Worm (Caenorhabditis elegans) whole organism, young adult: ENCODE results near the gene F11G11.15.

ENCODE experiments used
- B0019.2 ChIP-seq: fragments of 200-800 bp; sonication (Bioruptor generic); conservative IDR thresholded peaks from 2 replicates; pipeline ENCODE4 v1.3.6; 2022; ENCODE audit warnings: missing genetic modification reagents, missing genetic modification characterization, missing compliant biosample characterization
- B0035.1 ChIP-seq: sonication (generic microtip); optimal IDR thresholded peaks from 2 replicates; lab custom pipeline; 2016; ENCODE audit warnings: missing genetic modification characterization, mild to moderate bottlenecking, missing compliant biosample characterization, missing genotype, missing genetic modification reagents
- C06A6.2 ChIP-seq: fragments of 200-800 bp; sonication (Bioruptor generic); conservative IDR thresholded peaks from 2 replicates; pipeline ENCODE4 v1.3.6; 2022; ENCODE audit warnings: missing genetic modification characterization, missing compliant biosample characterization
- C17E4.6 ChIP-seq: fragments of 200-800 bp; sonication (Bioruptor generic); IDR thresholded peaks from 2 replicates; pipeline ENCODE4 v1.3.6; 2022; ENCODE audit warnings: missing genetic modification reagents, missing genetic modification characterization, missing compliant biosample characterization
- D2030.7 ChIP-seq: fragments of 200-800 bp; sonication (Bioruptor generic); IDR thresholded peaks from 2 replicates; pipeline ENCODE4 v1.3.6; 2022; ENCODE audit warnings: missing genetic modification reagents, missing genetic modification characterization, missing compliant biosample characterization
- F22D6.2 ChIP-seq: sonication (generic microtip); optimal IDR thresholded peaks from 2 replicates; lab custom pipeline; 2016; ENCODE audit warnings: mild to moderate bottlenecking, missing genetic modification characterization, missing compliant biosample characterization
- F33H1.4 ChIP-seq: fragments of 200-800 bp; sonication (Bioruptor generic); IDR thresholded peaks from 2 replicates; pipeline ENCODE4 v1.3.6; 2022; ENCODE audit warnings: missing genetic modification reagents, missing genetic modification characterization, missing compliant biosample characterization
- F39B2.1 ChIP-seq: fragments of 200-800 bp; sonication (Bioruptor generic); IDR thresholded peaks from 2 replicates; pipeline ENCODE4 v1.3.6; 2022; ENCODE audit warnings: missing genetic modification reagents, missing genetic modification characterization, missing compliant biosample characterization
- F49E8.2 ChIP-seq: sonication (generic microtip); optimal IDR thresholded peaks from 3 replicates; lab custom pipeline; 2017; ENCODE audit warnings: missing genetic modification characterization, mild to moderate bottlenecking, missing compliant biosample characterization, antibody characterized with exemption, moderate library complexity; ENCODE audit not compliant: insufficient read depth
- K11D2.4 ChIP-seq: fragments of 200-800 bp; sonication (Bioruptor generic); IDR thresholded peaks from 2 replicates; pipeline ENCODE4 v1.3.6; 2022; ENCODE audit warnings: missing genetic modification reagents, missing genetic modification characterization, missing compliant biosample characterization
- K12H6.12 ChIP-seq: fragments of 200-800 bp; sonication (Bioruptor generic); optimal IDR thresholded peaks from 2 replicates; lab custom pipeline; 2018; ENCODE audit warnings: mild to moderate bottlenecking, missing genetic modification characterization, missing compliant biosample characterization
- Y95B8A.8 ChIP-seq: fragments of 200-800 bp; sonication (Bioruptor generic); IDR thresholded peaks from 2 replicates; pipeline ENCODE4 v1.3.6; 2022; ENCODE audit warnings: missing genetic modification reagents, missing genetic modification characterization, missing compliant biosample characterization
- ZK185.1 ChIP-seq: sonication (generic microtip); optimal IDR thresholded peaks from 2 replicates; lab custom pipeline; 2016; ENCODE audit warnings: mild to moderate bottlenecking, missing genetic modification characterization, missing compliant biosample characterization; ENCODE audit not compliant: poor library complexity, severe bottlenecking
- ama-1 ChIP-seq, 3 experiments: fragments of 150-350 bp in 1 of 3; sonication (generic microtip) in 2 of 3; optimal IDR thresholded peaks; 2 replicates each; lab custom pipeline; 2014 to 2018; ENCODE audit warnings: missing biosample characterization in 2 of 3, missing genetic modification characterization in 2 of 3, missing genetic modification reagents in 2 of 3
- attf-5 ChIP-seq: fragments of 200-800 bp; sonication (Bioruptor generic); optimal IDR thresholded peaks from 2 replicates; lab custom pipeline; 2018; ENCODE audit warnings: mild to moderate bottlenecking, missing genetic modification characterization, missing compliant biosample characterization
- attf-6 ChIP-seq: fragments of 200-800 bp; sonication (Bioruptor generic); IDR thresholded peaks from 2 replicates; pipeline ENCODE4 v1.3.6; 2022; ENCODE audit warnings: missing genetic modification reagents, missing genetic modification characterization, missing compliant biosample characterization
- cebp-1 ChIP-seq, 2 experiments: fragments of 200-800 bp in 1 of 2; sonication (Bioruptor generic) in 1 of 2; sonication (generic microtip) in 1 of 2; IDR thresholded peaks in 1 of 2; optimal IDR thresholded peaks in 1 of 2; 2 replicates each; pipeline versions ENCODE4 v1.3.6 to Lab custom; 2017 to 2022; ENCODE audit warnings: missing compliant biosample characterization in 2 of 2, missing genetic modification characterization in 2 of 2, mild to moderate bottlenecking in 1 of 2, missing genetic modification reagents in 1 of 2, moderate library complexity in 1 of 2
- cebp-2 ChIP-seq: fragments of 200-800 bp; sonication (Bioruptor generic); IDR thresholded peaks from 2 replicates; pipeline ENCODE4 v1.3.6; 2022; ENCODE audit warnings: missing genetic modification characterization, missing compliant biosample characterization
- ceh-40 ChIP-seq: fragments of 200-800 bp; sonication (Bioruptor generic); IDR thresholded peaks from 2 replicates; pipeline ENCODE4 v1.3.6; 2022; ENCODE audit warnings: missing genetic modification characterization, missing compliant biosample characterization
- ceh-79 ChIP-seq: sonication (generic microtip); optimal IDR thresholded peaks from 2 replicates; lab custom pipeline; 2017; ENCODE audit warnings: mild to moderate bottlenecking, missing genetic modification characterization, missing compliant biosample characterization
- dox-1 ChIP-seq: fragments of 200-800 bp; sonication (Bioruptor generic); IDR thresholded peaks from 2 replicates; pipeline ENCODE4 v1.3.6; 2022; ENCODE audit warnings: missing genetic modification reagents, missing genetic modification characterization, missing compliant biosample characterization
- dpff-1 ChIP-seq: sonication (generic microtip); optimal IDR thresholded peaks from 2 replicates; lab custom pipeline; 2017; ENCODE audit warnings: mild to moderate bottlenecking, missing genetic modification characterization, missing compliant biosample characterization
- dpl-1 ChIP-seq: fragments of 150-350 bp; optimal IDR thresholded peaks from 2 replicates; lab custom pipeline; 2014; ENCODE audit warnings: missing biosample characterization, missing genetic modification reagents, missing genetic modification characterization
- egrh-3 ChIP-seq: fragments of 200-800 bp; sonication (Bioruptor generic); IDR thresholded peaks from 2 replicates; pipeline ENCODE4 v1.3.6; 2022; ENCODE audit warnings: missing genetic modification reagents, missing genetic modification characterization, missing compliant biosample characterization
- fkh-3 ChIP-seq: sonication (generic microtip); optimal IDR thresholded peaks from 2 replicates; lab custom pipeline; 2016; ENCODE audit warnings: mild to moderate bottlenecking, missing genetic modification characterization, missing compliant biosample characterization
- him-1 ChIP-seq: sonication (generic microtip); optimal IDR thresholded peaks from 2 replicates; lab custom pipeline; 2016; ENCODE audit warnings: missing genotype, missing genetic modification reagents, missing genetic modification characterization, missing compliant biosample characterization
- hlh-12 ChIP-seq: sonication (generic microtip); optimal IDR thresholded peaks from 2 replicates; lab custom pipeline; 2016; ENCODE audit warnings: missing genetic modification characterization, missing compliant biosample characterization
- hmg-1.2 ChIP-seq: fragments of 200-800 bp; sonication (Bioruptor generic); IDR thresholded peaks from 2 replicates; pipeline ENCODE4 v1.3.6; 2022; ENCODE audit warnings: missing genetic modification reagents, missing genetic modification characterization, missing compliant biosample characterization
- lin-35 ChIP-seq, 3 experiments: fragments of 150-350 bp in 2 of 3; sonication (generic microtip) in 1 of 3; optimal IDR thresholded peaks; 2 replicates each; lab custom pipeline; 2014 to 2018; ENCODE audit warnings: missing biosample characterization in 3 of 3, missing genetic modification characterization in 3 of 3, missing genetic modification reagents in 3 of 3
- lin-40 ChIP-seq: sonication (generic microtip); optimal IDR thresholded peaks from 2 replicates; lab custom pipeline; 2016; ENCODE audit warnings: missing genetic modification characterization, mild to moderate bottlenecking, missing compliant biosample characterization, missing genotype, missing genetic modification reagents
- lin-54 ChIP-seq: fragments of 200-800 bp; sonication (Bioruptor generic); optimal IDR thresholded peaks from 2 replicates; lab custom pipeline; 2018; ENCODE audit warnings: mild to moderate bottlenecking, missing genetic modification characterization, missing compliant biosample characterization
- madf-10 ChIP-seq: sonication (generic microtip); optimal IDR thresholded peaks from 2 replicates; lab custom pipeline; 2016; ENCODE audit warnings: mild to moderate bottlenecking, missing genetic modification characterization, missing compliant biosample characterization
- mxl-1 ChIP-seq: sonication (generic microtip); optimal IDR thresholded peaks from 2 replicates; lab custom pipeline; 2016; ENCODE audit warnings: missing genetic modification characterization, missing compliant biosample characterization
- nfya-1 ChIP-seq: sonication (generic microtip); optimal IDR thresholded peaks from 2 replicates; lab custom pipeline; 2017; ENCODE audit warnings: antibody characterized with exemption, missing compliant biosample characterization, missing genetic modification characterization, borderline replicate concordance; ENCODE audit not compliant: insufficient read depth
- nfya-2 ChIP-seq: fragments of 200-800 bp; sonication (Bioruptor generic); IDR thresholded peaks from 2 replicates; pipeline ENCODE4 v1.3.6; 2022; ENCODE audit warnings: missing genetic modification reagents, missing genetic modification characterization, missing compliant biosample characterization
- nhr-179 ChIP-seq: sonication (generic microtip); optimal IDR thresholded peaks from 2 replicates; lab custom pipeline; 2016; ENCODE audit warnings: mild to moderate bottlenecking, missing genetic modification characterization, missing compliant biosample characterization
- nhr-80 ChIP-seq: sonication (generic microtip); optimal IDR thresholded peaks from 2 replicates; lab custom pipeline; 2016; ENCODE audit warnings: missing genetic modification characterization, missing compliant biosample characterization
- rec-8 ChIP-seq, 2 experiments: sonication (generic microtip); optimal IDR thresholded peaks; 2 replicates each; lab custom pipeline; 2016; ENCODE audit warnings: mild to moderate bottlenecking in 2 of 2, missing genetic modification characterization in 2 of 2, missing genetic modification reagents in 2 of 2, missing genotype in 2 of 2, missing biosample characterization in 1 of 2, missing compliant biosample characterization in 1 of 2, moderate library complexity in 1 of 2
- snpc-1.1 ChIP-seq: sonication (generic microtip); optimal IDR thresholded peaks from 2 replicates; lab custom pipeline; 2017; ENCODE audit warnings: missing genetic modification characterization, mild to moderate bottlenecking, missing compliant biosample characterization, antibody characterized with exemption, moderate library complexity, missing genotype, missing genetic modification reagents; ENCODE audit not compliant: insufficient read depth
- snpc-1.3 ChIP-seq: sonication (generic microtip); optimal IDR thresholded peaks from 2 replicates; lab custom pipeline; 2017; ENCODE audit warnings: missing genetic modification characterization, mild to moderate bottlenecking, missing compliant biosample characterization, antibody characterized with exemption, moderate library complexity, missing genotype, missing genetic modification reagents; ENCODE audit not compliant: insufficient read depth
- somi-1 ChIP-seq: fragments of 200-800 bp; sonication (Bioruptor generic); optimal IDR thresholded peaks from 2 replicates; lab custom pipeline; 2018; ENCODE audit warnings: mild to moderate bottlenecking, missing genetic modification characterization, missing compliant biosample characterization
- zfh-2 ChIP-seq: fragments of 200-800 bp; sonication (Bioruptor generic); conservative IDR thresholded peaks from 2 replicates; pipeline ENCODE4 v1.3.6; 2022; ENCODE audit warnings: missing genetic modification reagents, missing genetic modification characterization, missing compliant biosample characterization
- ztf-22 ChIP-seq: fragments of 200-800 bp; sonication (Bioruptor generic); optimal IDR thresholded peaks from 2 replicates; lab custom pipeline; 2018; ENCODE audit warnings: mild to moderate bottlenecking, missing genetic modification characterization, moderate library complexity, missing compliant biosample characterization
- ztf-25 ChIP-seq: fragments of 200-800 bp; sonication (Bioruptor generic); IDR thresholded peaks from 2 replicates; pipeline ENCODE4 v1.3.6; 2022; ENCODE audit warnings: missing genetic modification reagents, missing genetic modification characterization, missing compliant biosample characterization
- ztf-6 ChIP-seq: fragments of 200-800 bp; sonication (Bioruptor generic); IDR thresholded peaks from 2 replicates; pipeline ENCODE4 v1.3.6; 2022; ENCODE audit warnings: missing genetic modification reagents, missing genetic modification characterization, missing compliant biosample characterization

F11G11.15 gene

DNA sequence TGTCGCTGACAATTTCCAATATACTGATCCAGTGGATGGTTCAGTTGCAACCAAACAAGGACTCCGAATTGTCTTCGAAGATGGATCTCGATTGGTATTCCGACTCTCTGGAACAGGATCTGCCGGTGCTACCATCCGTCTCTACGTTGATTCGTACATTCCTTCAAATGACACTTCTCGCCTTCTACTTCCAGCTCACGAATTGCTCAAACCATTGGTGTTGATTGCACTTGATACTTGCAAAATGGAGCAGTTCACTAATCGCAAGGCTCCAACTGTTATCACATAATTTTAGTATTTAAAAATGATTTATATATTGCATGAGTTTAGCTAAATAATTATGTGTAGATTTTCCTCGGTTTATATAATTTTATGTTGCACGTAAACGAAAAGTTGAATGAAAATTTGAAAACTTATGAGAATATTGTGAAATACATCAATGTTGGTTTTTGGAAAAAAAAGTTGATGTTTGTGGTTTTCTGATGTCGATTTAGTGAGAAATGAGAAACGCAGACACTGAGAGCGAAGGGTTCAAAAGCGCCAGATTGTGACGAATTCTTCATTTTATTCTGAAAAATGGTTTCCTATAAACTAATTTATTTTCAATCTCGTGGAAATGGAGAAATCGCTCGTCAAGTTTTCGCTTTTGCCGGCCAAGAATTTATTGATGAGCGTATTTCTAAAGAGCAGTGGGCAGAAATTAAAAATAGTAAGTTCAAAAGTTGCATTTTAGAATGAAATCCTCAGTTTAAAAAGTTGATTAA is 16.5 kb downstream of the F11G11.15 start, which contains the start of gene gst-9:
gst-9 (plus strand) TSS at position 574 of the 764 bp plus-strand sequence.
- TF ChIP-seq snpc-1.1 (no peak), C06A6.2 (no peak; the same call in 1 of the 2 replicates), rec-8 (tag; optimal IDR thresholded peaks at IDR 0.05; lab: Kevin White, UChicago) (no peak), mxl-1 (tag; lab: Kevin White, UChicago) (no peak), cebp-2 (GFP tag; lab: Robert Waterston, UW) (0 out of 2 replicates have a peak, but pooled peaks have one; percentile 5), hmg-1.2 (GFP tag; lab: Robert Waterston, UW) (peak; percentile 36), K12H6.12 (tag; lab: Kevin White, UChicago) (no peak), ztf-6 (GFP tag; lab: Robert Waterston, UW) (no peak), madf-10 (tag; lab: Kevin White, UChicago) (peak; percentile 6), ZK185.1 (tag; lab: Kevin White, UChicago) (peak; percentile 0), dox-1 (GFP tag; lab: Robert Waterston, UW) (peak; percentile 55), egrh-3 (GFP tag; lab: Robert Waterston, UW) (no peak), lin-35 (GFP tag; optimal IDR thresholded peaks at IDR 0.05; lab: Kevin White, UChicago) (peak in 1 of 3 experiments; percentile 49), nfya-2 (GFP tag; lab: Robert Waterston, UW) (no peak), F39B2.1 (GFP tag; lab: Robert Waterston, UW) (no peak), F33H1.4 (GFP tag; lab: Robert Waterston, UW) (no peak), attf-5 (GFP tag; lab: Kevin White, UChicago) (peak; percentile 60), lin-54 (GFP tag; lab: Kevin White, UChicago) (peak; percentile 53), F22D6.2 (no peak), dpl-1 (GFP tag; lab: Kevin White, UChicago) (no peak), snpc-1.3 (tag; lab: Kevin White, UChicago) (no peak), D2030.7 (GFP tag; lab: Robert Waterston, UW) (no peak), Y95B8A.8 (GFP tag; lab: Robert Waterston, UW) (no peak), hlh-12 (tag; lab: Kevin White, UChicago) (no peak), fkh-3 (tag; lab: Kevin White, UChicago) (no peak), C17E4.6 (GFP tag; lab: Robert Waterston, UW) (no peak), attf-6 (GFP tag; lab: Robert Waterston, UW) (no peak), B0035.1 (no peak), ztf-22 (GFP tag; lab: Kevin White, UChicago) (peak; percentile 62), cebp-1 (GFP tag; IDR thresholded peaks at IDR 0.05; lab: Robert Waterston, UW) (peak; percentile 68), cebp-1 (tag; optimal IDR thresholded peaks at IDR 0.05; lab: Kevin White, UChicago) (peak; percentile 82), B0019.2 (no peak), ztf-25 (GFP tag; lab: Robert Waterston, UW) (no peak), lin-40 (tag; lab: Kevin White, UChicago) (peak; percentile 44), somi-1 (GFP tag; lab: Kevin White, UChicago) (no peak), nhr-80 (tag; lab: Kevin White, UChicago) (peak; percentile 40), F49E8.2 (tag; lab: Kevin White, UChicago) (no peak), ama-1 (optimal IDR thresholded peaks at IDR 0.05; lab: Kevin White, UChicago) (peak; percentile 54), ama-1 (GFP tag; optimal IDR thresholded peaks at IDR 0.05; lab: Kevin White, UChicago) (no peak), nfya-1 (no peak), him-1 (no peak), nhr-179 (no peak), ceh-40 (GFP tag; lab: Robert Waterston, UW) (0 out of 2 replicates have a peak, but pooled peaks have one; percentile 13), ceh-79 (tag; lab: Kevin White, UChicago) (peak; percentile 55), zfh-2 (GFP tag; lab: Robert Waterston, UW) (no peak), K11D2.4 (GFP tag; lab: Robert Waterston, UW) (peak; percentile 68; the same call in 1 of the 2 replicates), dpff-1 (no peak)
